Fruit fly (Drosophila melanogaster) whole organism, embryonic: ENCODE results near the gene Unc-115a.
A peak's percentile ranks its signal among the peaks of the same experiment; 100 is the strongest.

Experiments
- BEAF-32 ChIP-seq: fragments of 200-800 bp; sonication (Bioruptor generic); optimal IDR thresholded peaks from 3 replicates; lab custom pipeline; 2017; ENCODE audit warnings: missing biosample characterization, missing genetic modification characterization, mild to moderate bottlenecking, moderate library complexity, missing genetic modification reagents
- C15 ChIP-seq: fragments of 200-800 bp; sonication (Bioruptor generic); IDR thresholded peaks from 3 replicates; pipeline ENCODE4 v1.3.6; 2022; ENCODE audit warnings: missing biosample characterization, missing genetic modification characterization
- CG10959 ChIP-seq: fragments of 200-800 bp; sonication (Bioruptor generic); IDR thresholded peaks from 2 replicates; pipeline ENCODE4 v1.3.6; 2022; ENCODE audit warnings: missing biosample characterization, missing genetic modification characterization
- CG12104 ChIP-seq: fragments of 200-800 bp; sonication (Bioruptor generic); optimal IDR thresholded peaks from 3 replicates; lab custom pipeline; 2016; ENCODE audit warnings: missing biosample characterization, missing genetic modification characterization
- CG13287 ChIP-seq: fragments of 200-800 bp; sonication (Bioruptor generic); IDR thresholded peaks from 2 replicates; pipeline ENCODE4 v1.3.6; 2022; ENCODE audit warnings: missing biosample characterization, missing genetic modification characterization; ENCODE audit not compliant: partially characterized antibody
- CG2120 ChIP-seq: fragments of 200-800 bp; sonication (Bioruptor generic); optimal IDR thresholded peaks from 3 replicates; lab custom pipeline; 2016; ENCODE audit warnings: missing biosample characterization, missing genetic modification characterization
- CG2712 ChIP-seq: fragments of 200-800 bp; optimal IDR thresholded peaks from 3 replicates; lab custom pipeline; 2019; ENCODE audit warnings: missing biosample characterization, mild to moderate bottlenecking, missing genetic modification characterization, moderate library complexity
- CG30020 ChIP-seq: fragments of 200-800 bp; optimal IDR thresholded peaks from 2 replicates; lab custom pipeline; 2019; ENCODE audit warnings: missing biosample characterization, mild to moderate bottlenecking, missing genetic modification characterization, moderate library complexity
- CG32767 ChIP-seq: fragments of 200-800 bp; sonication (Bioruptor generic); IDR thresholded peaks from 2 replicates; pipeline ENCODE4 v1.3.6; 2022; ENCODE audit warnings: missing biosample characterization, missing genetic modification characterization
- CG32772 ChIP-seq: fragments of 200-800 bp; sonication (Bioruptor generic); IDR thresholded peaks from 2 replicates; pipeline ENCODE4 v1.3.6; 2022; ENCODE audit warnings: missing biosample characterization, missing genetic modification characterization
- CG3281 ChIP-seq: fragments of 200-800 bp; sonication (Bioruptor generic); optimal IDR thresholded peaks from 3 replicates; lab custom pipeline; 2017; ENCODE audit warnings: missing biosample characterization, mild to moderate bottlenecking, missing genetic modification characterization
- CG4360 ChIP-seq: fragments of 200-800 bp; sonication (Bioruptor generic); IDR thresholded peaks from 2 replicates; pipeline ENCODE4 v1.3.6; 2022; ENCODE audit warnings: missing biosample characterization, missing genetic modification characterization
- CG6272 ChIP-seq: fragments of 200-800 bp; sonication (Bioruptor generic); IDR thresholded peaks from 2 replicates; pipeline ENCODE4 v1.3.6; 2022; ENCODE audit warnings: missing biosample characterization, missing genetic modification characterization
- CG7271 ChIP-seq: fragments of 200-800 bp; sonication (Bioruptor generic); optimal IDR thresholded peaks from 2 replicates; lab custom pipeline; 2018; ENCODE audit warnings: missing biosample characterization, mild to moderate bottlenecking, missing genetic modification characterization, moderate library complexity
- CG7357 ChIP-seq: fragments of 200-800 bp; sonication (Bioruptor generic); IDR thresholded peaks from 3 replicates; pipeline ENCODE4 v1.3.6; 2022; ENCODE audit warnings: missing biosample characterization, missing genetic modification characterization
- CG7963 ChIP-seq: fragments of 200-800 bp; sonication (Bioruptor generic); IDR thresholded peaks from 3 replicates; pipeline ENCODE4 v1.3.6; 2022; ENCODE audit warnings: missing biosample characterization, missing genetic modification characterization; ENCODE audit not compliant: partially characterized antibody
- CG8281 ChIP-seq: fragments of 200-800 bp; sonication (Bioruptor generic); optimal IDR thresholded peaks from 2 replicates; lab custom pipeline; 2018; ENCODE audit warnings: missing biosample characterization, mild to moderate bottlenecking, missing genetic modification characterization, moderate library complexity
- CG8359 ChIP-seq: fragments of 200-800 bp; sonication (Bioruptor generic); optimal IDR thresholded peaks from 2 replicates; lab custom pipeline; 2017; ENCODE audit warnings: missing biosample characterization, mild to moderate bottlenecking, missing genetic modification characterization, borderline replicate concordance
- D ChIP-seq, 2 experiments: fragments of 200-800 bp in 1 of 2; fragments of >200 bp in 1 of 2; sonication (Bioruptor generic) in 1 of 2; optimal IDR thresholded peaks; 2 replicates in 1 of 2; 3 replicates in 1 of 2; lab custom pipeline; 2017; ENCODE audit warnings: mild to moderate bottlenecking in 1 of 2, missing biosample characterization in 1 of 2, missing genetic modification characterization in 1 of 2, missing genetic modification reagents in 1 of 2
- Dll ChIP-seq: fragments of 200-800 bp; sonication (Bioruptor generic); IDR thresholded peaks from 4 replicates; pipeline ENCODE4 v1.3.6; 2022; ENCODE audit warnings: missing biosample characterization, missing genetic modification characterization; ENCODE audit not compliant: partially characterized antibody
- Ets65A ChIP-seq: fragments of 200-800 bp; sonication (Bioruptor generic); peaks from one replicate; lab custom pipeline; 2016; ENCODE audit warnings: missing biosample characterization, missing genetic modification characterization
- Gsc ChIP-seq: fragments of 200-800 bp; sonication (Bioruptor generic); IDR thresholded peaks from 2 replicates; pipeline ENCODE4 v1.3.6; 2022; ENCODE audit warnings: missing biosample characterization, missing genetic modification characterization
- HHEX ChIP-seq: fragments of 200-800 bp; sonication (Bioruptor generic); optimal IDR thresholded peaks from 3 replicates; lab custom pipeline; 2017; ENCODE audit warnings: missing biosample characterization, mild to moderate bottlenecking, missing genetic modification characterization, missing genetic modification reagents
- HLHmδ ChIP-seq: fragments of 200-800 bp; sonication (Bioruptor generic); optimal IDR thresholded peaks from 2 replicates; lab custom pipeline; 2018; ENCODE audit warnings: missing biosample characterization, mild to moderate bottlenecking, missing genetic modification characterization, moderate library complexity
- MTF-1 ChIP-seq: fragments of 200-800 bp; sonication (Bioruptor generic); optimal IDR thresholded peaks from 2 replicates; lab custom pipeline; 2018; ENCODE audit warnings: missing biosample characterization, mild to moderate bottlenecking, missing genetic modification characterization, borderline replicate concordance
- Nf-YB ChIP-seq: fragments of 200-800 bp; sonication (Bioruptor generic); optimal IDR thresholded peaks from 3 replicates; lab custom pipeline; 2019; ENCODE audit warnings: missing biosample characterization, mild to moderate bottlenecking, missing genetic modification characterization, moderate library complexity
- Oli ChIP-seq: fragments of 200-800 bp; sonication (Bioruptor generic); optimal IDR thresholded peaks from 2 replicates; lab custom pipeline; 2018; ENCODE audit warnings: missing biosample characterization, mild to moderate bottlenecking, missing genetic modification characterization, moderate library complexity
- Side ChIP-seq: fragments of 200-800 bp; sonication (Bioruptor generic); optimal IDR thresholded peaks from 2 replicates; lab custom pipeline; 2016; ENCODE audit warnings: missing biosample characterization, missing genetic modification characterization
- Sox102F ChIP-seq: fragments of 200-800 bp; sonication (Bioruptor generic); optimal IDR thresholded peaks from 2 replicates; lab custom pipeline; 2018; ENCODE audit warnings: missing biosample characterization, mild to moderate bottlenecking, missing genetic modification characterization, moderate library complexity
- Xbp1 ChIP-seq: fragments of 200-800 bp; sonication (Bioruptor generic); optimal IDR thresholded peaks from 3 replicates; lab custom pipeline; 2016; ENCODE audit warnings: missing biosample characterization, mild to moderate bottlenecking, missing genetic modification characterization
- bbx ChIP-seq: fragments of 200-800 bp; sonication (Bioruptor generic); IDR thresholded peaks from 2 replicates; pipeline ENCODE4 v1.3.6; 2022; ENCODE audit warnings: missing biosample characterization, missing genetic modification characterization; ENCODE audit not compliant: partially characterized antibody
- ems ChIP-seq: fragments of 200-800 bp; sonication (Bioruptor generic); optimal IDR thresholded peaks from 3 replicates; lab custom pipeline; 2016; ENCODE audit warnings: missing biosample characterization, missing genetic modification characterization
- fd102C ChIP-seq: fragments of 200-800 bp; sonication (Bioruptor generic); optimal IDR thresholded peaks from 2 replicates; lab custom pipeline; 2018; ENCODE audit warnings: missing biosample characterization, mild to moderate bottlenecking, missing genetic modification characterization, moderate library complexity
- fd64A ChIP-seq: fragments of 200-800 bp; sonication (Bioruptor generic); optimal IDR thresholded peaks from 3 replicates; lab custom pipeline; 2018; ENCODE audit warnings: missing biosample characterization, mild to moderate bottlenecking, missing genetic modification characterization
- jing ChIP-seq: fragments of 200-800 bp; sonication (Bioruptor generic); optimal IDR thresholded peaks from 2 replicates; lab custom pipeline; 2018; ENCODE audit warnings: missing biosample characterization, mild to moderate bottlenecking, missing genetic modification characterization
- nom ChIP-seq: fragments of 200-800 bp; sonication (Bioruptor generic); optimal IDR thresholded peaks from 2 replicates; lab custom pipeline; 2017; ENCODE audit warnings: missing biosample characterization, missing genetic modification characterization, mild to moderate bottlenecking, moderate library complexity, missing genetic modification reagents
- prd ChIP-seq, 3 experiments: fragments of >200 bp in 2 of 3; fragments of 200-800 bp in 1 of 3; sonication (Bioruptor generic) in 1 of 3; optimal IDR thresholded peaks in 2 of 3; IDR thresholded peaks in 1 of 3; 2 replicates in 2 of 3; 3 replicates in 1 of 3; pipeline versions ENCODE4 v1.3.6 to Lab custom; 2017 to 2022; ENCODE audit warnings: missing biosample characterization in 1 of 3, missing genetic modification characterization in 1 of 3
- pum ChIP-seq: fragments of 200-800 bp; sonication (Bioruptor generic); optimal IDR thresholded peaks from 2 replicates; lab custom pipeline; 2016; ENCODE audit warnings: missing biosample characterization, missing genetic modification characterization
- sc ChIP-seq, 3 experiments: fragments of >200 bp in 2 of 3; fragments of 200-800 bp in 1 of 3; sonication (Bioruptor generic) in 1 of 3; optimal IDR thresholded peaks; 2 replicates in 2 of 3; 3 replicates in 1 of 3; lab custom pipeline; 2017; ENCODE audit warnings: mild to moderate bottlenecking in 1 of 3, missing biosample characterization in 1 of 3, missing genetic modification characterization in 1 of 3, missing genetic modification reagents in 1 of 3
- sens ChIP-seq: fragments of 200-800 bp; sonication (Bioruptor generic); peaks from one replicate; lab custom pipeline; 2016; ENCODE audit warnings: missing biosample characterization, missing genetic modification characterization
- sna ChIP-seq: fragments of 200-800 bp; sonication (Bioruptor generic); IDR thresholded peaks from 2 replicates; pipeline ENCODE4 v1.3.6; 2022; ENCODE audit warnings: missing biosample characterization, missing genetic modification characterization; ENCODE audit not compliant: partially characterized antibody
- sqz ChIP-seq: fragments of 200-800 bp; sonication (Bioruptor generic); optimal IDR thresholded peaks from 3 replicates; lab custom pipeline; 2018; ENCODE audit warnings: missing biosample characterization, mild to moderate bottlenecking, missing genetic modification characterization
- ssp ChIP-seq: fragments of 200-800 bp; sonication (Bioruptor generic); IDR thresholded peaks from 2 replicates; pipeline ENCODE4 v1.3.6; 2022; ENCODE audit warnings: missing biosample characterization, missing genetic modification characterization
- tup ChIP-seq: fragments of 200-800 bp; sonication (Bioruptor generic); optimal IDR thresholded peaks from 2 replicates; lab custom pipeline; 2016; ENCODE audit warnings: missing biosample characterization, mild to moderate bottlenecking, missing genetic modification characterization, moderate library complexity
- wor ChIP-seq: fragments of 200-800 bp; sonication (Bioruptor generic); IDR thresholded peaks from 2 replicates; pipeline ENCODE4 v1.3.6; 2022; ENCODE audit warnings: missing biosample characterization, missing genetic modification characterization
- yki ChIP-seq: fragments of >200 bp; optimal IDR thresholded peaks from 3 replicates; lab custom pipeline; 2018
- zen2 ChIP-seq: fragments of 200-800 bp; sonication (Bioruptor generic); IDR thresholded peaks from 3 replicates; pipeline ENCODE4 v1.3.6; 2022; ENCODE audit warnings: missing biosample characterization, missing genetic modification characterization; ENCODE audit not compliant: partially characterized antibody

Unc-115a gene

DNA sequence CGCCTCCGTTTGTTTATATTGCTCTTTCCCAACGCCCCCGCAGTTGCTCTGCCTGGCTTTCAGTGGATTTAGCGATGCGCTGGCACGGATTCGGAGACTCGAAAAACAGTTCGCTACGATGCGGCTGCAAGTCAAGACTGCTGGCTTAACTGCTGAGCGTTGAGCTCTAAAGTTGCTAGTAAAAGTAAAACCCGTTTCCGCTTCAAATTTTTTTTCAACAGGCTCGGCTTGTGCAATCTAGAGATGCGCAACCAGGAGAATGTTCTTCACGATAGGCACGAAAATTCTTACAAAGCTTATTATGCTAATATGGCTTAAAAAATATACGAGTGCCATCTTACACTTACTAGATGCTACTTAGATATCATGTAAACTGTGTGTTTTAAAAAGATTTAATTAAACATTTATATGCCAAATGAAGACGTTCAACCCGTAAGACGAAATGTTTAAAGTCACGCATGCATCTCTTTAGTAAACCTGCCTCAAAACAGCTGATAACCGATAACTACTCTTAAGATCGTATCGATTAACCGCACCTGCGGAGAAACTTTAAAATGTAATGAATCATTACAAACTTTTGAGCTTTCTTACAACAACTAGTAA lies 42.2 kb upstream of the Unc-115a start, which contains the start of gene CG12948 (continued):
- TF ChIP-seq CG3281 = peak; percentile 71
- TF ChIP-seq Xbp1 (GFP tag; lab: Kevin White, UChicago) = peak; percentile 55
- TF ChIP-seq CG4360 (GFP tag; lab: Robert Waterston, UW) = no peak
- TF ChIP-seq Side (GFP tag; lab: Kevin White, UChicago) = peak; percentile 19
- no peak for TF ChIP-seq CG32767
- TF ChIP-seq zen2 (GFP tag; lab: Robert Waterston, UW) = peak; percentile 76; the same call in 1 of the 3 replicates
- TF ChIP-seq BEAF-32 (GFP tag; lab: Kevin White, UChicago) = peak; percentile 89
- no peak for TF ChIP-seq CG8281
- no peak for TF ChIP-seq sc (optimal IDR thresholded peaks at IDR 0.05; lab: Kevin White, UChicago)
- TF ChIP-seq sc (GFP tag; optimal IDR thresholded peaks at IDR 0.05; lab: Kevin White, UChicago) = no peak
- no peak for TF ChIP-seq CG7357 (GFP tag; lab: Robert Waterston, UW)
- TF ChIP-seq Gsc (GFP tag; lab: Robert Waterston, UW) = no peak
- TF ChIP-seq tup = no peak
- peak; percentile 96 for TF ChIP-seq sna (GFP tag; lab: Robert Waterston, UW)
- no peak; the same call in 1 of the 2 replicates for TF ChIP-seq CG32772
- no peak for TF ChIP-seq wor (GFP tag; lab: Robert Waterston, UW)
- TF ChIP-seq CG10959 (GFP tag; lab: Robert Waterston, UW) = no peak
- TF ChIP-seq CG2120 (GFP tag; lab: Kevin White, UChicago) = peak; percentile 77
- TF ChIP-seq CG2712 = no peak
- TF ChIP-seq CG6272 (GFP tag; lab: Robert Waterston, UW) = peak; percentile 46; the same call in 1 of the 2 replicates
- TF ChIP-seq jing = no peak
- no peak for TF ChIP-seq Sox102F (GFP tag; lab: Kevin White, UChicago)
- peak; percentile 65 for TF ChIP-seq nom (GFP tag; lab: Kevin White, UChicago)
- peak; percentile 40 for TF ChIP-seq CG30020 (tag; lab: Kevin White, UChicago)
- no peak for TF ChIP-seq MTF-1
- peak; percentile 4 for TF ChIP-seq fd64A (GFP tag; lab: Kevin White, UChicago)
- TF ChIP-seq Oli (tag; lab: Kevin White, UChicago) = no peak
- TF ChIP-seq Dll (GFP tag; lab: Robert Waterston, UW) = peak; percentile 99
- TF ChIP-seq HHEX (GFP tag; lab: Kevin White, UChicago) = no peak
- no peak for TF ChIP-seq HLHmδ
- TF ChIP-seq CG7963 (GFP tag; lab: Robert Waterston, UW) = peak; percentile 66; the same call in 2 of the 3 replicates
- peak; percentile 73 for TF ChIP-seq Ets65A (GFP tag; lab: Kevin White, UChicago)
- TF ChIP-seq ems (GFP tag; lab: Kevin White, UChicago) = peak; percentile 11
- peak; percentile 4 for TF ChIP-seq CG12104 (GFP tag; lab: Kevin White, UChicago)
- no peak for TF ChIP-seq D (optimal IDR thresholded peaks at IDR 0.05; lab: Kevin White, UChicago)
- TF ChIP-seq D (GFP tag; optimal IDR thresholded peaks at IDR 0.05; lab: Kevin White, UChicago) = no peak
- TF ChIP-seq sens = peak; percentile 90
- no peak for TF ChIP-seq C15 (GFP tag; lab: Robert Waterston, UW)
- TF ChIP-seq CG8359 (GFP tag; lab: Kevin White, UChicago) = no peak
- TF ChIP-seq pum (GFP tag; lab: Kevin White, UChicago) = peak; percentile 16
- TF ChIP-seq CG13287 (GFP tag; lab: Robert Waterston, UW) = peak; percentile 96
- peak; percentile 5 for TF ChIP-seq CG7271
- TF ChIP-seq Nf-YB (GFP tag; lab: Kevin White, UChicago) = peak; percentile 17
- TF ChIP-seq prd (optimal IDR thresholded peaks at IDR 0.05; lab: Kevin White, UChicago) = no peak
- TF ChIP-seq prd (GFP tag; IDR thresholded peaks at IDR 0.05; lab: Robert Waterston, UW) = peak; percentile 34; the same call in 1 of the 3 replicates
- TF ChIP-seq yki = no peak
- TF ChIP-seq fd102C (GFP tag; lab: Kevin White, UChicago) = no peak
- TF ChIP-seq bbx = peak; percentile 75
- TF ChIP-seq ssp (GFP tag; lab: Robert Waterston, UW) = no peak
- peak; percentile 97 for TF ChIP-seq sqz (GFP tag; lab: Kevin White, UChicago)
